2 worm cellular contexts compared by ENCODE assay signal in genomic region chrV:16918378-16918777, ce11.
A peak's percentile ranks its signal among the peaks of the same experiment; 100 is the strongest.
TF ChIP-seq lines count a peak whose summit lies in the region.

fbxa-206 (minus strand) TSS chrV:16918478.
Y102A5C.2 (plus strand) TSS chrV:16918731.

TF ChIP-seq in whole organism, L4 larva, 104 proteins besides CTCF, POLR2A, EP300 and RAD21:
- TF ChIP-seq aha-1 (tag; lab: Kevin White, UChicago) (peak; percentile 18), nhr-41 (GFP tag; IDR thresholded peaks at IDR 0.05; lab: Robert Waterston, UW) (no peak)

TF ChIP-seq in whole organism, young adult, 124 proteins besides CTCF, POLR2A, EP300 and RAD21:
- TF ChIP-seq lsl-1 (GFP tag; optimal IDR thresholded peaks at IDR 0.05; lab: Kevin White, UChicago) (peak; percentile 73), hsf-1 (GFP tag; IDR thresholded peaks at IDR 0.05; lab: Robert Waterston, UW) (no peak)
